Worm (Caenorhabditis elegans): ENCODE measurements around the gene Y49F6B.6.

Gene Y49F6B.6

ce11 chrII:3439842-3440640 is 32.9 kb upstream of the Y49F6B.6 start:
- TF ChIP-seq ztf-29 (GFP tag; IDR thresholded peaks at IDR 0.05) (no peak), T22C8.4 (GFP tag; IDR thresholded peaks at IDR 0.05) (no peak), klf-2 (GFP tag; conservative IDR thresholded peaks at IDR 0.05) (no peak), flt-1 (GFP tag; IDR thresholded peaks at IDR 0.05) (no peak), tab-1 (GFP tag; IDR thresholded peaks at IDR 0.05) (no peak), med-1 (GFP tag; optimal IDR thresholded peaks at IDR 0.05; ENCODE audit: insufficient read depth) (no peak), ztf-23 (GFP tag; IDR thresholded peaks at IDR 0.05) (no peak), cog-1 (tag; optimal IDR thresholded peaks at IDR 0.05) (no peak), ref-1 (GFP tag; conservative IDR thresholded peaks at IDR 0.05) (no peak)

- TF ChIP-seq ref-1 (GFP tag; conservative IDR thresholded peaks at IDR 0.05), result no peak
- no peak for TF ChIP-seq klf-2 (GFP tag; conservative IDR thresholded peaks at IDR 0.05)
- TF ChIP-seq ztf-23 (GFP tag; IDR thresholded peaks at IDR 0.05), result no peak
- no peak for TF ChIP-seq flt-1 (GFP tag; IDR thresholded peaks at IDR 0.05)
- TF ChIP-seq T22C8.4 (GFP tag; IDR thresholded peaks at IDR 0.05), result no peak
- no peak for TF ChIP-seq med-1 (GFP tag; optimal IDR thresholded peaks at IDR 0.05; ENCODE audit: insufficient read depth)
- no peak for TF ChIP-seq cog-1 (tag; optimal IDR thresholded peaks at IDR 0.05)
- no peak for TF ChIP-seq ztf-29 (GFP tag; IDR thresholded peaks at IDR 0.05)
- TF ChIP-seq tab-1 (GFP tag; IDR thresholded peaks at IDR 0.05), result no peak
These were observed 32.3 kb upstream of the Y49F6B.6 start, which contains the start of gene C16C8.17 for ce11 chrII:3440641-3440926. TSS of gene C16C8.17 (plus strand) at chrII:3440827.

ce11 chrII:3441377-3441776 is 31.5 kb upstream of the Y49F6B.6 start, which contains the start of gene C16C8.27:
TSS of gene C16C8.27 (plus strand) at chrII:3441677.
- TF ChIP-seq med-1 (GFP tag; optimal IDR thresholded peaks at IDR 0.05; ENCODE audit: insufficient read depth), result no peak
- TF ChIP-seq tab-1 (GFP tag; IDR thresholded peaks at IDR 0.05), result no peak
- no peak for TF ChIP-seq T22C8.4 (GFP tag; IDR thresholded peaks at IDR 0.05)
- TF ChIP-seq cog-1 (tag; optimal IDR thresholded peaks at IDR 0.05), result no peak
- no peak for TF ChIP-seq ztf-29 (GFP tag; IDR thresholded peaks at IDR 0.05)
- TF ChIP-seq ztf-23 (GFP tag; IDR thresholded peaks at IDR 0.05), result no peak
- TF ChIP-seq ref-1 (GFP tag; conservative IDR thresholded peaks at IDR 0.05), result no peak
- TF ChIP-seq klf-2 (GFP tag; conservative IDR thresholded peaks at IDR 0.05), result no peak
- no peak for TF ChIP-seq flt-1 (GFP tag; IDR thresholded peaks at IDR 0.05)

ce11 chrII:3443154-3443553 is 29.8 kb upstream of the Y49F6B.6 start, which contains the start of gene C16C8.22:
TSS of gene C16C8.22 (minus strand) at chrII:3443254.
- TF ChIP-seq ref-1 (GFP tag; conservative IDR thresholded peaks at IDR 0.05) (no peak), cog-1 (tag; optimal IDR thresholded peaks at IDR 0.05) (no peak), flt-1 (GFP tag; IDR thresholded peaks at IDR 0.05) (no peak), ztf-29 (GFP tag; IDR thresholded peaks at IDR 0.05) (no peak), med-1 (GFP tag; optimal IDR thresholded peaks at IDR 0.05; ENCODE audit: insufficient read depth) (no peak), T22C8.4 (GFP tag; IDR thresholded peaks at IDR 0.05) (no peak), ztf-23 (GFP tag; IDR thresholded peaks at IDR 0.05) (no peak), klf-2 (GFP tag; conservative IDR thresholded peaks at IDR 0.05) (no peak), tab-1 (GFP tag; IDR thresholded peaks at IDR 0.05) (no peak)

- TF ChIP-seq cog-1 (tag; optimal IDR thresholded peaks at IDR 0.05) (no peak), klf-2 (GFP tag; conservative IDR thresholded peaks at IDR 0.05) (no peak), T22C8.4 (GFP tag; IDR thresholded peaks at IDR 0.05) (no peak)
These were observed 28.6 kb upstream of the Y49F6B.6 start, which contains the start of gene C16C8.4 for ce11 chrII:3444280-3444679. TSS of gene C16C8.4 (minus strand) at chrII:3444380.

DNA sequence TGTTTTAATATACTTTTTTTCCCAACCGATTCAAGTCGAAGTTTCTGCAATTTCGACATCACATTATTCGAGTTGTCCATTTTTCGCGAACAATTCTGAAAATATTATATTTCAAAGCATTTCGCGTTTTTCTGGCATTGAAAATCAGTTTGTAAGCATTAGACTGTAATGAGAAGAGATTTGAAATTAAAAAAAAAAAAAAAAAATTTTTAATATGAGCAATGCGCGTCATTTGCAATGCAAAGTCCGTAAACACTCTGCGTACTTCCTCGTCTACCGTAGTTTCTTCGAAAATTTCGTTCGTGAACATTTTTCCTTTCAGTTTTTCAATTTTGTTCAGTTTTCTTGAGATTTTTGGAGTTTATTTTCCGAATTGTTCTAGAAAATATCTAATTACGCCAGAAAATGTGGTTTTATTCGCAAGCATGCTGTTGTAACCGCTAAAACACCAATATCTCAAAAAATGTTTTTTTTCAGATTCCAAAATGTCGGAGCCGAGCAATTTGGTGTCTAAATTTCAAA is 27.6 kb upstream of the Y49F6B.6 start, which contains the start of the genes C16C8.5 and C16C8.16:
C16C8.5 (minus strand) TSS at position 101 of the 522 bp plus-strand sequence.
C16C8.16 (plus strand) TSS at position 472 of the 522 bp plus-strand sequence.
- TF ChIP-seq ztf-23 (GFP tag; IDR thresholded peaks at IDR 0.05) (no peak), ref-1 (GFP tag; conservative IDR thresholded peaks at IDR 0.05) (no peak), T22C8.4 (GFP tag; IDR thresholded peaks at IDR 0.05) (no peak), tab-1 (GFP tag; IDR thresholded peaks at IDR 0.05) (no peak), cog-1 (tag; optimal IDR thresholded peaks at IDR 0.05) (no peak), flt-1 (GFP tag; IDR thresholded peaks at IDR 0.05) (no peak), ztf-29 (GFP tag; IDR thresholded peaks at IDR 0.05) (no peak), med-1 (GFP tag; optimal IDR thresholded peaks at IDR 0.05; ENCODE audit: insufficient read depth) (no peak), klf-2 (GFP tag; conservative IDR thresholded peaks at IDR 0.05) (no peak)

- no peak for TF ChIP-seq tab-1 (GFP tag; IDR thresholded peaks at IDR 0.05)
- TF ChIP-seq med-1 (GFP tag; optimal IDR thresholded peaks at IDR 0.05; ENCODE audit: insufficient read depth), result no peak
- TF ChIP-seq flt-1 (GFP tag; IDR thresholded peaks at IDR 0.05), result no peak
- TF ChIP-seq T22C8.4 (GFP tag; IDR thresholded peaks at IDR 0.05), result no peak
- TF ChIP-seq ztf-29 (GFP tag; IDR thresholded peaks at IDR 0.05), result no peak
- TF ChIP-seq ref-1 (GFP tag; conservative IDR thresholded peaks at IDR 0.05), result no peak
- no peak for TF ChIP-seq cog-1 (tag; optimal IDR thresholded peaks at IDR 0.05)
- TF ChIP-seq klf-2 (GFP tag; conservative IDR thresholded peaks at IDR 0.05), result no peak
- no peak for TF ChIP-seq ztf-23 (GFP tag; IDR thresholded peaks at IDR 0.05)
These were observed 26.3 kb upstream of the Y49F6B.6 start, which contains the start of the genes C16C8.20 and gldi-6 for ce11 chrII:3446647-3447046. TSS of gene C16C8.20 (plus strand) at chrII:3446947. TSS of gene gldi-6 (plus strand) at chrII:3446947.

ce11 chrII:3447906-3448305 is 25.0 kb upstream of the Y49F6B.6 start, which contains the start of gene C16C8.21:
TSS of gene C16C8.21 (plus strand) at chrII:3448206.
- TF ChIP-seq klf-2 (GFP tag; conservative IDR thresholded peaks at IDR 0.05) (no peak), tab-1 (GFP tag; IDR thresholded peaks at IDR 0.05) (no peak), ztf-29 (GFP tag; IDR thresholded peaks at IDR 0.05) (no peak), ztf-23 (GFP tag; IDR thresholded peaks at IDR 0.05) (no peak), ref-1 (GFP tag; conservative IDR thresholded peaks at IDR 0.05) (no peak), med-1 (GFP tag; optimal IDR thresholded peaks at IDR 0.05; ENCODE audit: insufficient read depth) (no peak), cog-1 (tag; optimal IDR thresholded peaks at IDR 0.05) (no peak), T22C8.4 (GFP tag; IDR thresholded peaks at IDR 0.05) (no peak), flt-1 (GFP tag; IDR thresholded peaks at IDR 0.05) (no peak)

ce11 chrII:3448776-3449280 is 24.1 kb upstream of the Y49F6B.6 start, which contains the start of gene C16C8.25:
TSS of gene C16C8.25 (plus strand) at chrII:3449230.
- TF ChIP-seq ztf-29 (GFP tag; IDR thresholded peaks at IDR 0.05) (no peak), cog-1 (tag; optimal IDR thresholded peaks at IDR 0.05) (no peak), ref-1 (GFP tag; conservative IDR thresholded peaks at IDR 0.05) (no peak), flt-1 (GFP tag; IDR thresholded peaks at IDR 0.05) (no peak)

Data from whole organism, midembryonic.